Fruit fly (Drosophila melanogaster): ENCODE results near the gene vn.

Gene vn

DNA sequence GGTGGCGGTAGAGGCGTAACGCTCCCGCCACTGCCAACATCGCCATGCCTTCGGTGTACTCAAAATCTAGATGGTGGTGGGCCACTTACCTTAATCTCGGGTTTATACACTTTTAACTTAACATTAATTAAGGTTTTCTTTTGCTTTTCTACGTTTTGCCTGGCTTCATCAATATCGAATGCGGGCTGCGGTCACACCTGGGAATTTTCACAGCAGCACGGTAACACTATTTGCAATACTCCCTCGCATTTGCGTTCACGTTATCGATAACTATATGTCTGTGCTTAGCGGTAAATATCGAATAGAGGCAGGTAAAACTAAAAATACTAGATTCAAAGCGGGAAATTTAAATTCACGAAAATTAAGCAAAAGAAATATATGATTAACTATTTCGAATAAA lies 51.5 kb downstream of the vn start, which contains the start of gene Bre1 (continued):
- TF ChIP-seq CG8765 (GFP tag; IDR thresholded peaks at IDR 0.05) (no peak), Hey (tag; optimal IDR thresholded peaks at IDR 0.05) (no peak), CG8281 (tag; optimal IDR thresholded peaks at IDR 0.05) (no peak), mld (GFP tag; IDR thresholded peaks at IDR 0.05; ENCODE audit: partially characterized antibody) (no peak), lbe (GFP tag; optimal IDR thresholded peaks at IDR 0.05) (no peak), Xrp1 (GFP tag; IDR thresholded peaks at IDR 0.05) (no peak), Poxn (GFP tag; IDR thresholded peaks at IDR 0.05) (no peak), ind (GFP tag; optimal IDR thresholded peaks at IDR 0.05) (no peak), klu (GFP tag; IDR thresholded peaks at IDR 0.05) (peak; percentile 51; the same call in 1 of the 2 replicates), Ssrp (tag; optimal IDR thresholded peaks at IDR 0.05) (no peak), Jarid2 (GFP tag; optimal IDR thresholded peaks at IDR 0.05) (no peak), peb (GFP tag; IDR thresholded peaks at IDR 0.05) (no peak), Aef1 (GFP tag; IDR thresholded peaks at IDR 0.05) (no peak), hkb (optimal IDR thresholded peaks at IDR 0.05) (no peak), hkb (GFP tag; IDR thresholded peaks at IDR 0.05) (no peak), slou (GFP tag; optimal IDR thresholded peaks at IDR 0.05) (no peak), CG18599 (GFP tag; optimal IDR thresholded peaks at IDR 0.05) (no peak), CG17802 (tag; optimal IDR thresholded peaks at IDR 0.05) (no peak), yki (optimal IDR thresholded peaks at IDR 0.05) (no peak), corto (GFP tag; optimal IDR thresholded peaks at IDR 0.05) (no peak), CG17829 (tag; optimal IDR thresholded peaks at IDR 0.05) (peak; percentile 38), NC2α (GFP tag; optimal IDR thresholded peaks at IDR 0.05) (no peak), CG14441 (GFP tag; IDR thresholded peaks at IDR 0.05) (no peak), CG2202 (tag; optimal IDR thresholded peaks at IDR 0.05) (no peak), CG15269 (tag; optimal IDR thresholded peaks at IDR 0.05) (no peak), CG8924 (tag; optimal IDR thresholded peaks at IDR 0.05) (no peak), Gug (GFP tag; IDR thresholded peaks at IDR 0.05) (no peak), C15 (GFP tag; IDR thresholded peaks at IDR 0.05) (no peak), CG12299 (tag; optimal IDR thresholded peaks at IDR 0.05) (no peak), chif (GFP tag; optimal IDR thresholded peaks at IDR 0.05) (no peak), CG1602 (GFP tag; optimal IDR thresholded peaks at IDR 0.05) (no peak), CG11723 (GFP tag; optimal IDR thresholded peaks at IDR 0.05) (no peak), sc (optimal IDR thresholded peaks at IDR 0.05) (no peak), sc (GFP tag; optimal IDR thresholded peaks at IDR 0.05) (no peak), CG30431 (GFP tag; optimal IDR thresholded peaks at IDR 0.05) (no peak), Pdp1 (GFP tag; optimal IDR thresholded peaks at IDR 0.05) (peak in 1 of 2 experiments; percentile 43), CG10959 (GFP tag; IDR thresholded peaks at IDR 0.05) (no peak), Doc3 (GFP tag; IDR thresholded peaks at IDR 0.05; ENCODE audit: partially characterized antibody) (peak; percentile 62), seq (GFP tag; IDR thresholded peaks at IDR 0.05) (no peak), CG15601 (tag; optimal IDR thresholded peaks at IDR 0.05) (no peak), CG10565 (GFP tag; optimal IDR thresholded peaks at IDR 0.05) (no peak), CG6791 (GFP tag; IDR thresholded peaks at IDR 0.05; ENCODE audit: partially characterized antibody) (peak; percentile 72; the same call in 2 of the 3 replicates), CG32767 (GFP tag; IDR thresholded peaks at IDR 0.05) (no peak), Ada2b (GFP tag; IDR thresholded peaks at IDR 0.05) (no peak), CG10654 (GFP tag; optimal IDR thresholded peaks at IDR 0.05) (no peak), crol (GFP tag; IDR thresholded peaks at IDR 0.05) (no peak), CG6765 (GFP tag; optimal IDR thresholded peaks at IDR 0.05) (no peak), ara (GFP tag; IDR thresholded peaks at IDR 0.05) (no peak), chinmo (GFP tag; IDR thresholded peaks at IDR 0.05; ENCODE audit: partially characterized antibody) (0 out of 4 replicates have a peak, but pooled peaks have one; percentile 73), kay (GFP tag; optimal IDR thresholded peaks at IDR 0.05) (no peak), CG17385 (GFP tag; optimal IDR thresholded peaks at IDR 0.05) (no peak), CG6254 (GFP tag; optimal IDR thresholded peaks at IDR 0.05) (no peak), Rfx (GFP tag; IDR thresholded peaks at IDR 0.05) (no peak)

Data from whole organism, embryonic.